Worm (Caenorhabditis elegans): Measurements from ENCODE around the gene C27D8.1.

DNA sequence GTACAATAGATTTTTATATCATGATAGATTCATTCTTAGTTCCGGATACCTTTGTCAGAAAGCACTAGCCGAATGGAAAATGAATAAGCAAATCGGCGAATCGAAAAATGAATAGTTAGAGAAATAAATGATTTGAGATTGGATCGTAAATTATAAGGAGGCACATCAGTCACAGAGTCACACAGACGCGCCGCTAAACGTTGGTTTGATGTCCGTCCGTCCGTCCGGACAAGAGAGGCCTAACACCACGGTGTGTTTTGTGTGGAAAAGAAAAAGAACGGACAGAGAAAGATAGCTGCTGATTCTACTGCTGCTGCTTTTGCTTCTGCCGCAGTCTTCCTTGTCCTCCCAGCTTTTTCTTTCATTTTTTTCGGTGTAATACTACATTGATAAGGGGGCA lies 16.7 kb upstream of the C27D8.1 start:
- TF ChIP-seq flt-1 (GFP tag; IDR thresholded peaks at IDR 0.05) (no peak), F13C5.2 (tag; optimal IDR thresholded peaks at IDR 0.05) (no peak), ets-7 (tag; optimal IDR thresholded peaks at IDR 0.05) (no peak), tbx-11 (GFP tag; IDR thresholded peaks at IDR 0.05) (no peak), ama-1 (optimal IDR thresholded peaks at IDR 0.05) (no peak)
